Worm (Caenorhabditis elegans): ENCODE data around the gene hrpu-2.
"Not testable (repeated sequence)": the region's sequence is repeated elsewhere in the genome, so short reads cannot be mapped to it uniquely, and the experiment has no call there.

hrpu-2 gene

ce11 chrIV:2172880-2173279 lies 4.8 kb upstream of the hrpu-2 start:
- TF ChIP-seq zip-8 (tag; optimal IDR thresholded peaks at IDR 0.05) (no peak), ces-1 (GFP tag; optimal IDR thresholded peaks at IDR 0.05) (peak; percentile 71), lsy-2 (tag; optimal IDR thresholded peaks at IDR 0.05) (no peak)

ce11 chrIV:2175291-2175690 lies 2.4 kb upstream of the hrpu-2 start, which contains the start of gene C54E4.1:
Gene C54E4.1 (plus strand): TSS chrIV:2175591.
- TF ChIP-seq tbx-8 (GFP tag; optimal IDR thresholded peaks at IDR 0.05) (no peak), ham-2 (GFP tag; optimal IDR thresholded peaks at IDR 0.05) (no peak), bed-3 (GFP tag; optimal IDR thresholded peaks at IDR 0.05) (no peak), nhr-12 (tag; optimal IDR thresholded peaks at IDR 0.05) (no peak), mab-5 (tag; optimal IDR thresholded peaks at IDR 0.05) (no peak), blmp-1 (tag; optimal IDR thresholded peaks at IDR 0.05) (no peak), nhr-28 (tag; optimal IDR thresholded peaks at IDR 0.05) (no peak), M03D4.4 (tag; optimal IDR thresholded peaks at IDR 0.05) (no peak), ceh-39 (tag; optimal IDR thresholded peaks at IDR 0.05) (no peak), mep-1 (tag; optimal IDR thresholded peaks at IDR 0.05) (no peak), ztf-11 (tag; optimal IDR thresholded peaks at IDR 0.05) (no peak)

DNA sequence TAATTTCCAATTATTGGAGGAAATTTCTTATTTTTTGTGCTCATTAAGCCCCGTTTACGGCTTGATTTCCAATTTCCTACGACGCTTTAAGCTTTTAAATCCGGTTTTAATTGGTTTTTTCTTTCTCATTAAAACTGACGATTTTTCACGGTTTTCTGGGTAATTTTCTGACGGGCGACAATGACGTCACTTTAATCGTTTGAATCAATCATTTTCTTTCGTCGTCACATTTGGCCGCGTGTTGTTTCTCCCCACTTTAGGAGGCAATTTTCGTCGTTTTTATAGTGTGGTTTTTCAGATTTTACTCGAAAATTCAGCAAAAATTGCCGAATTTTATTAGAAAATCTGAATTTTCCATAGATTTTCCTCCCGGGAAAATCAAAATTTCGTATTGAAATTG lies 15.3 kb downstream of the hrpu-2 start:
- peak; percentile 37 for TF ChIP-seq ceh-43 (GFP tag; optimal IDR thresholded peaks at IDR 0.05)
- no peak for TF ChIP-seq lsy-2 (tag; optimal IDR thresholded peaks at IDR 0.05)

ce11 chrIV:2193558-2193957 lies 15.9 kb downstream of the hrpu-2 start:
- TF ChIP-seq lin-32 (GFP tag; optimal IDR thresholded peaks at IDR 0.05) = no peak
- peak; percentile 48 for TF ChIP-seq zip-8 (tag; optimal IDR thresholded peaks at IDR 0.05)
- no peak for TF ChIP-seq flh-1 (GFP tag; optimal IDR thresholded peaks at IDR 0.05)

ce11 chrIV:2195598-2195997 lies 17.9 kb downstream of the hrpu-2 start:
- TF ChIP-seq nhr-28 (tag; optimal IDR thresholded peaks at IDR 0.05) (no peak), sptf-1 (tag; optimal IDR thresholded peaks at IDR 0.05) (no peak), nhr-2 (tag; optimal IDR thresholded peaks at IDR 0.05) (no peak), ceh-39 (tag; optimal IDR thresholded peaks at IDR 0.05) (no peak), ces-1 (GFP tag; optimal IDR thresholded peaks at IDR 0.05) (no peak), ceh-83 (GFP tag; optimal IDR thresholded peaks at IDR 0.05) (no peak), flh-1 (GFP tag; optimal IDR thresholded peaks at IDR 0.05) (no peak), elt-1 (tag; optimal IDR thresholded peaks at IDR 0.05; ENCODE audit: borderline replicate concordance, insufficient read depth) (no peak), pha-4 (tag; optimal IDR thresholded peaks at IDR 0.05) (no peak), ztf-11 (tag; optimal IDR thresholded peaks at IDR 0.05) (no peak), hlh-1 (tag; optimal IDR thresholded peaks at IDR 0.05) (no peak), cnd-1 (tag; optimal IDR thresholded peaks at IDR 0.05) (no peak), ham-2 (GFP tag; optimal IDR thresholded peaks at IDR 0.05) (no peak), bed-3 (GFP tag; optimal IDR thresholded peaks at IDR 0.05) (no peak), snpc-4 (tag; optimal IDR thresholded peaks at IDR 0.05) (no peak), zip-8 (tag; optimal IDR thresholded peaks at IDR 0.05) (no peak)

- TF ChIP-seq lin-13 (tag; optimal IDR thresholded peaks at IDR 0.05) = no peak
- no peak for TF ChIP-seq sem-2 (GFP tag; optimal IDR thresholded peaks at IDR 0.05)
- no peak for TF ChIP-seq elt-3 (tag; optimal IDR thresholded peaks at IDR 0.05)
Measured at ce11 chrIV:2198741-2199140, 21.0 kb downstream of the hrpu-2 start, which contains the start of gene Y71G10AR.4. Gene Y71G10AR.4 (plus strand): TSS chrIV:2199041.

- TF ChIP-seq drap-1, ceh-43, bed-3 (GFP tag; optimal IDR thresholded peaks at IDR 0.05): not testable (repeated sequence)
Measured at ce11 chrIV:2216756-2217155, 39.1 kb downstream of the hrpu-2 start, which contains the start of gene T04C4.3. Gene T04C4.3 (minus strand): TSS chrIV:2216856.
